Fruit fly (Drosophila melanogaster) whole organism, embryonic: ENCODE results near the gene JIL-1.

ENCODE experiments used
- ATbp ChIP-seq: fragments of 200-800 bp; sonication (Bioruptor generic); optimal IDR thresholded peaks from 2 replicates; lab custom pipeline; 2017; ENCODE audit warnings: missing biosample characterization, mild to moderate bottlenecking, missing genetic modification characterization, missing genetic modification reagents
- Adf1 ChIP-seq: fragments of 200-800 bp; sonication (Bioruptor generic); IDR thresholded peaks from 2 replicates; pipeline ENCODE4 v1.3.6; 2022; ENCODE audit warnings: missing biosample characterization, missing genetic modification characterization
- Aef1 ChIP-seq: fragments of 200-800 bp; sonication (Bioruptor generic); IDR thresholded peaks from 3 replicates; pipeline ENCODE4 v1.3.6; 2022; ENCODE audit warnings: missing biosample characterization, missing genetic modification characterization
- B-H1 ChIP-seq: fragments of 200-800 bp; sonication (Bioruptor generic); IDR thresholded peaks from 3 replicates; pipeline ENCODE4 v1.3.6; 2022; ENCODE audit warnings: missing biosample characterization, missing genetic modification characterization
- Bdp1 ChIP-seq: fragments of 200-800 bp; sonication (Bioruptor generic); optimal IDR thresholded peaks from 3 replicates; lab custom pipeline; 2016; ENCODE audit warnings: missing biosample characterization, missing genetic modification characterization
- Bgb ChIP-seq: fragments of 200-800 bp; sonication (Bioruptor generic); IDR thresholded peaks from 2 replicates; pipeline ENCODE4 v1.3.6; 2022; ENCODE audit warnings: missing biosample characterization, missing genetic modification characterization; ENCODE audit not compliant: partially characterized antibody
- CG10209 ChIP-seq: fragments of 200-800 bp; sonication (Bioruptor generic); optimal IDR thresholded peaks from 3 replicates; lab custom pipeline; 2017; ENCODE audit warnings: missing biosample characterization, mild to moderate bottlenecking, missing genetic modification characterization, missing genetic modification reagents
- CG10274 ChIP-seq: fragments of 200-800 bp; sonication (Bioruptor generic); optimal IDR thresholded peaks from 3 replicates; lab custom pipeline; 2017; ENCODE audit warnings: missing biosample characterization, mild to moderate bottlenecking, missing genetic modification characterization
- CG10321 ChIP-seq: fragments of 200-800 bp; sonication (Bioruptor generic); IDR thresholded peaks from 2 replicates; pipeline ENCODE4 v1.3.6; 2022; ENCODE audit warnings: missing biosample characterization, missing genetic modification characterization
- CG10543 ChIP-seq: fragments of 200-800 bp; sonication (Bioruptor generic); optimal IDR thresholded peaks from 3 replicates; lab custom pipeline; 2017; ENCODE audit warnings: missing biosample characterization, mild to moderate bottlenecking, missing genetic modification characterization, moderate library complexity
- CG12155 ChIP-seq: fragments of 200-800 bp; sonication (Bioruptor generic); optimal IDR thresholded peaks from 3 replicates; lab custom pipeline; 2016; ENCODE audit warnings: missing biosample characterization, missing genetic modification characterization
- CG15073 ChIP-seq: fragments of 200-800 bp; sonication (Bioruptor generic); optimal IDR thresholded peaks from 2 replicates; lab custom pipeline; 2016; ENCODE audit warnings: missing biosample characterization, missing genetic modification characterization
- CG17568 ChIP-seq: fragments of 200-800 bp; sonication (Bioruptor generic); optimal IDR thresholded peaks from 2 replicates; lab custom pipeline; 2018; ENCODE audit warnings: missing biosample characterization, mild to moderate bottlenecking, missing genetic modification characterization, moderate library complexity
- CG17802 ChIP-seq: fragments of 200-800 bp; sonication (Bioruptor generic); optimal IDR thresholded peaks from 2 replicates; lab custom pipeline; 2018; ENCODE audit warnings: missing biosample characterization, mild to moderate bottlenecking, missing genetic modification characterization, moderate library complexity
- CG1832 ChIP-seq: fragments of 200-800 bp; sonication (Bioruptor generic); optimal IDR thresholded peaks from 2 replicates; lab custom pipeline; 2017; ENCODE audit warnings: missing biosample characterization, mild to moderate bottlenecking, missing genetic modification characterization, inconsistent platforms
- CG32532 ChIP-seq: fragments of 200-800 bp; sonication (Bioruptor generic); IDR thresholded peaks from 2 replicates; pipeline ENCODE4 v1.3.6; 2022; ENCODE audit warnings: missing biosample characterization, missing genetic modification characterization
- CG4360 ChIP-seq: fragments of 200-800 bp; sonication (Bioruptor generic); IDR thresholded peaks from 2 replicates; pipeline ENCODE4 v1.3.6; 2022; ENCODE audit warnings: missing biosample characterization, missing genetic modification characterization
- CG4404 ChIP-seq: fragments of 200-800 bp; sonication (Bioruptor generic); IDR thresholded peaks from 2 replicates; pipeline ENCODE4 v1.3.6; 2022; ENCODE audit warnings: missing biosample characterization, missing genetic modification characterization
- CG4820 ChIP-seq: fragments of 200-800 bp; sonication (Bioruptor generic); optimal IDR thresholded peaks from 3 replicates; lab custom pipeline; 2016; ENCODE audit warnings: missing biosample characterization, missing genetic modification characterization
- CG5245 ChIP-seq: fragments of 200-800 bp; sonication (Bioruptor generic); optimal IDR thresholded peaks from 3 replicates; lab custom pipeline; 2016; ENCODE audit warnings: missing biosample characterization, missing genetic modification characterization
- CG6254 ChIP-seq: fragments of 200-800 bp; sonication (Bioruptor generic); optimal IDR thresholded peaks from 3 replicates; lab custom pipeline; 2017; ENCODE audit warnings: mild to moderate bottlenecking, missing biosample characterization, missing genetic modification reagents, missing genetic modification characterization
- CG8089 ChIP-seq: fragments of 200-800 bp; sonication (Bioruptor generic); optimal IDR thresholded peaks from 3 replicates; lab custom pipeline; 2016; ENCODE audit warnings: missing biosample characterization, missing genetic modification characterization
- CG9797 ChIP-seq: fragments of 200-800 bp; sonication (Bioruptor generic); optimal IDR thresholded peaks from 3 replicates; lab custom pipeline; 2018; ENCODE audit warnings: missing biosample characterization, mild to moderate bottlenecking, missing genetic modification characterization
- Chrac-16 ChIP-seq: fragments of 200-800 bp; sonication (Bioruptor generic); optimal IDR thresholded peaks from 3 replicates; lab custom pipeline; 2016; ENCODE audit warnings: missing biosample characterization, missing genetic modification characterization
- CrebB ChIP-seq: fragments of 200-800 bp; sonication (Bioruptor generic); optimal IDR thresholded peaks from 3 replicates; lab custom pipeline; 2018; ENCODE audit warnings: missing biosample characterization, mild to moderate bottlenecking, missing genetic modification characterization
- Dip3 ChIP-seq: fragments of 200-800 bp; sonication (Bioruptor generic); optimal IDR thresholded peaks from 3 replicates; lab custom pipeline; 2016; ENCODE audit warnings: missing biosample characterization, missing genetic modification characterization
- Ets97D ChIP-seq: fragments of 200-800 bp; sonication (Bioruptor generic); optimal IDR thresholded peaks from 3 replicates; lab custom pipeline; 2016; ENCODE audit warnings: missing biosample characterization, missing genetic modification characterization
- Fer2 ChIP-seq: fragments of 200-800 bp; sonication (Bioruptor generic); optimal IDR thresholded peaks from 2 replicates; lab custom pipeline; 2018; ENCODE audit warnings: missing biosample characterization, mild to moderate bottlenecking, missing genetic modification characterization, moderate library complexity
- Gsc ChIP-seq: fragments of 200-800 bp; sonication (Bioruptor generic); IDR thresholded peaks from 2 replicates; pipeline ENCODE4 v1.3.6; 2022; ENCODE audit warnings: missing biosample characterization, missing genetic modification characterization
- HHEX ChIP-seq: fragments of 200-800 bp; sonication (Bioruptor generic); optimal IDR thresholded peaks from 3 replicates; lab custom pipeline; 2017; ENCODE audit warnings: missing biosample characterization, mild to moderate bottlenecking, missing genetic modification characterization, missing genetic modification reagents
- MBD-R2 ChIP-seq: fragments of 200-800 bp; sonication (Bioruptor generic); IDR thresholded peaks from 2 replicates; pipeline ENCODE4 v1.3.6; 2022; ENCODE audit warnings: missing biosample characterization, missing genetic modification characterization
- Meics ChIP-seq: fragments of 200-800 bp; sonication (Bioruptor generic); optimal IDR thresholded peaks from 2 replicates; lab custom pipeline; 2017; ENCODE audit warnings: missing biosample characterization, mild to moderate bottlenecking, missing genetic modification characterization
- Nf-YB ChIP-seq: fragments of 200-800 bp; sonication (Bioruptor generic); optimal IDR thresholded peaks from 3 replicates; lab custom pipeline; 2019; ENCODE audit warnings: missing biosample characterization, mild to moderate bottlenecking, missing genetic modification characterization, moderate library complexity
- Pdp1 ChIP-seq, 2 experiments: fragments of 200-800 bp; sonication (Bioruptor generic); optimal IDR thresholded peaks; 3 replicates each; lab custom pipeline; 2016; ENCODE audit warnings: missing biosample characterization in 2 of 2, missing genetic modification characterization in 2 of 2, mild to moderate bottlenecking in 1 of 2, moderate library complexity in 1 of 2
- az2 ChIP-seq: fragments of 200-800 bp; sonication (Bioruptor generic); optimal IDR thresholded peaks from 3 replicates; lab custom pipeline; 2016; ENCODE audit warnings: missing biosample characterization, missing genetic modification characterization
- bowl ChIP-seq: fragments of 200-800 bp; sonication (Bioruptor generic); IDR thresholded peaks from 2 replicates; pipeline ENCODE4 v1.3.6; 2022; ENCODE audit warnings: missing biosample characterization, missing genetic modification characterization
- fru ChIP-seq: fragments of >200 bp; optimal IDR thresholded peaks from 2 replicates; lab custom pipeline; 2017
- gce ChIP-seq: fragments of 200-800 bp; sonication (Bioruptor generic); IDR thresholded peaks from 3 replicates; pipeline ENCODE4 v1.3.6; 2022; ENCODE audit warnings: missing biosample characterization, missing genetic modification characterization
- gro ChIP-seq: fragments of 200-800 bp; sonication (Bioruptor generic); optimal IDR thresholded peaks from 2 replicates; lab custom pipeline; 2016; ENCODE audit warnings: missing biosample characterization, missing genetic modification characterization
- hb ChIP-seq: fragments of 200-800 bp; sonication (Bioruptor generic); IDR thresholded peaks from 3 replicates; pipeline ENCODE4 v1.3.6; 2022; ENCODE audit warnings: missing biosample characterization, missing genetic modification characterization; ENCODE audit not compliant: partially characterized antibody
- kay ChIP-seq: fragments of 200-800 bp; sonication (Bioruptor generic); optimal IDR thresholded peaks from 2 replicates; lab custom pipeline; 2016; ENCODE audit warnings: missing biosample characterization, missing genetic modification characterization
- lola ChIP-seq, 3 experiments: fragments of >200 bp in 2 of 3; fragments of 200-800 bp in 1 of 3; sonication (Bioruptor generic) in 1 of 3; optimal IDR thresholded peaks; 2 replicates each; lab custom pipeline; 2017 to 2019; ENCODE audit warnings: missing biosample characterization in 3 of 3, missing genetic modification characterization in 3 of 3, mild to moderate bottlenecking in 1 of 3, moderate library complexity in 1 of 3
- lov ChIP-seq, 2 experiments: fragments of 200-800 bp in 1 of 2; fragments of >200 bp in 1 of 2; sonication (Bioruptor generic) in 1 of 2; IDR thresholded peaks in 1 of 2; optimal IDR thresholded peaks in 1 of 2; 2 replicates in 1 of 2; 3 replicates in 1 of 2; pipeline versions ENCODE4 v1.3.6 to Lab custom; 2017 to 2022; ENCODE audit warnings: missing biosample characterization in 1 of 2, missing genetic modification characterization in 1 of 2
- nerfin-2 ChIP-seq: fragments of 200-800 bp; sonication (Bioruptor generic); IDR thresholded peaks from 2 replicates; pipeline ENCODE4 v1.3.6; 2022; ENCODE audit warnings: missing biosample characterization, missing genetic modification characterization; ENCODE audit not compliant: partially characterized antibody
- ro ChIP-seq: fragments of 200-800 bp; sonication (Bioruptor generic); IDR thresholded peaks from 2 replicates; pipeline ENCODE4 v1.3.6; 2022; ENCODE audit warnings: missing biosample characterization, missing genetic modification characterization
- sisA ChIP-seq: fragments of 200-800 bp; sonication (Bioruptor generic); IDR thresholded peaks from 2 replicates; pipeline ENCODE4 v1.3.6; 2022; ENCODE audit warnings: missing biosample characterization, missing genetic modification characterization
- sr ChIP-seq: fragments of 200-800 bp; sonication (Bioruptor generic); IDR thresholded peaks from 3 replicates; pipeline ENCODE4 v1.3.6; 2022; ENCODE audit warnings: missing biosample characterization, missing genetic modification characterization
- stc ChIP-seq: fragments of 200-800 bp; sonication (Bioruptor generic); IDR thresholded peaks from 2 replicates; pipeline ENCODE4 v1.3.6; 2022; ENCODE audit warnings: missing biosample characterization, missing genetic modification characterization
- tin ChIP-seq: fragments of 200-800 bp; sonication (Bioruptor generic); optimal IDR thresholded peaks from 3 replicates; lab custom pipeline; 2016; ENCODE audit warnings: missing biosample characterization, missing genetic modification characterization
- zfh1 ChIP-seq: fragments of 200-800 bp; sonication (Bioruptor generic); IDR thresholded peaks from 3 replicates; pipeline ENCODE4 v1.3.6; 2022; ENCODE audit warnings: missing biosample characterization, missing genetic modification characterization

The JIL-1 gene

dm6 chr3L:11047877-11048276, 45.1 kb downstream of the JIL-1 start (continued):
- TF ChIP-seq tin (GFP tag; lab: Kevin White, UChicago) (peak; percentile 83), CG1832 (GFP tag; lab: Kevin White, UChicago) (no peak), sr (GFP tag; lab: Robert Waterston, UW) (peak; percentile 82; the same call in 2 of the 3 replicates), stc (GFP tag; lab: Robert Waterston, UW) (peak; percentile 60), CG12155 (GFP tag; lab: Kevin White, UChicago) (peak; percentile 38), lola (GFP tag; optimal IDR thresholded peaks at IDR 0.05; lab: Kevin White, UChicago) (peak in 1 of 3 experiments; percentile 39), Ets97D (GFP tag; lab: Kevin White, UChicago) (peak; percentile 36), CG6254 (GFP tag; lab: Kevin White, UChicago) (peak; percentile 29), B-H1 (GFP tag; lab: Robert Waterston, UW) (no peak; the same call in 2 of the 3 replicates), bowl (GFP tag; lab: Robert Waterston, UW) (peak; percentile 44; the same call in 1 of the 2 replicates), CG32532 (peak; percentile 92), CG10209 (GFP tag; lab: Kevin White, UChicago) (peak; percentile 57), ro (GFP tag; lab: Robert Waterston, UW) (no peak; the same call in 1 of the 2 replicates), CG4404 (GFP tag; lab: Robert Waterston, UW) (no peak; the same call in 1 of the 2 replicates), lov (optimal IDR thresholded peaks at IDR 0.05; lab: Kevin White, UChicago) (no peak), lov (GFP tag; IDR thresholded peaks at IDR 0.05; lab: Robert Waterston, UW) (peak; percentile 84), nerfin-2 (GFP tag; lab: Robert Waterston, UW) (peak; percentile 38; the same call in 1 of the 2 replicates), ATbp (GFP tag; lab: Kevin White, UChicago) (peak; percentile 65), CG10321 (GFP tag; lab: Robert Waterston, UW) (no peak), CrebB (tag; lab: Kevin White, UChicago) (peak; percentile 24), gce (GFP tag; lab: Robert Waterston, UW) (peak; percentile 72; the same call in 1 of the 3 replicates), Aef1 (peak; percentile 53), Gsc (GFP tag; lab: Robert Waterston, UW) (no peak), Dip3 (GFP tag; lab: Kevin White, UChicago) (no peak), CG9797 (GFP tag; lab: Kevin White, UChicago) (no peak), Meics (GFP tag; lab: Kevin White, UChicago) (peak; percentile 81), CG10274 (GFP tag; lab: Kevin White, UChicago) (peak; percentile 55), Nf-YB (no peak), Bgb (peak; percentile 28; the same call in 1 of the 2 replicates), CG4360 (GFP tag; lab: Robert Waterston, UW) (no peak; the same call in 1 of the 2 replicates), CG17568 (GFP tag; lab: Kevin White, UChicago) (peak; percentile 47), CG8089 (GFP tag; lab: Kevin White, UChicago) (peak; percentile 91), Pdp1 (GFP tag; optimal IDR thresholded peaks at IDR 0.05; lab: Kevin White, UChicago) (peak; percentile 71 to 80), hb (GFP tag; lab: Robert Waterston, UW) (no peak), CG10543 (GFP tag; lab: Kevin White, UChicago) (peak; percentile 64), HHEX (GFP tag; lab: Kevin White, UChicago) (peak; percentile 62), gro (no peak), sisA (GFP tag; lab: Robert Waterston, UW) (peak; percentile 73), Chrac-16 (peak; percentile 88), Fer2 (tag; lab: Kevin White, UChicago) (peak; percentile 36), zfh1 (GFP tag; lab: Robert Waterston, UW) (peak; percentile 84), Bdp1 (GFP tag; lab: Kevin White, UChicago) (peak; percentile 70), MBD-R2 (GFP tag; lab: Robert Waterston, UW) (peak; percentile 30; the same call in 1 of the 2 replicates), CG17802 (peak; percentile 42), az2 (GFP tag; lab: Kevin White, UChicago) (peak; percentile 79), kay (GFP tag; lab: Kevin White, UChicago) (peak; percentile 49), CG4820 (GFP tag; lab: Kevin White, UChicago) (peak; percentile 58), Adf1 (GFP tag; lab: Robert Waterston, UW) (peak; percentile 19; the same call in 1 of the 2 replicates), CG15073 (GFP tag; lab: Kevin White, UChicago) (no peak), fru (lab: Kevin White, UChicago) (no peak), CG5245 (peak; percentile 82)
